Worm (Caenorhabditis elegans): ENCODE data around the gene sri-37.

DNA sequence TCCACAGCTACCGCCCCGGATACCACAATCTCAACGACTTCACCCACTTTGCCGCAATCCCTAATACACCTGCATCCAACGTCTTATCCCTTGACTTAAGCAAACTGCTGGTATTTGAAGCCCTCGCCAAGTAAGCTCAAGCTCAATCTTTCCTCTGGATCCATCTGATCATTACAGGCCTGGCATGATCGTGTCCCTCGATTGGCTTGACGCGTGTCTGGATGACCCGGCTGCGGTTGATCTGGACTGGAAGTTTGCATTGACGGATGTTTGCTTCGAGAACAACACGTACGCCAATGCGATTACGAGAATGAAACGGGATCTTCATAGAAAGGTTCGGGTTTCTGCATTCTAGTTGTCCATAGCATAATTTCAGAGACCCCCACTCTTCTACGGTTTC lies 28.4 kb upstream of the sri-37 start:
- TF ChIP-seq pqm-1 (tag; optimal IDR thresholded peaks at IDR 0.05) (no peak), lin-14 (GFP tag; optimal IDR thresholded peaks at IDR 0.05) (no peak), lin-39 (tag; optimal IDR thresholded peaks at IDR 0.05) (no peak), ama-1 (optimal IDR thresholded peaks at IDR 0.05) (no peak)
